Fruit fly (Drosophila melanogaster) whole organism, embryonic: ENCODE results near the gene CG34179.

Experiments used
- Atf6 ChIP-seq: fragments of 200-800 bp; sonication (Bioruptor generic); IDR thresholded peaks from 2 replicates; pipeline ENCODE4 v1.3.6; 2022; ENCODE audit warnings: missing biosample characterization, missing genetic modification characterization
- Bteb2 ChIP-seq: fragments of 200-800 bp; sonication (Bioruptor generic); optimal IDR thresholded peaks from 2 replicates; lab custom pipeline; 2016; ENCODE audit warnings: missing biosample characterization, missing genetic modification characterization
- C15 ChIP-seq: fragments of 200-800 bp; sonication (Bioruptor generic); IDR thresholded peaks from 3 replicates; pipeline ENCODE4 v1.3.6; 2022; ENCODE audit warnings: missing biosample characterization, missing genetic modification characterization
- CG11398 ChIP-seq: fragments of 200-800 bp; sonication (Bioruptor generic); optimal IDR thresholded peaks from 2 replicates; lab custom pipeline; 2016; ENCODE audit warnings: missing biosample characterization, missing genetic modification characterization
- CG11504 ChIP-seq: fragments of 200-800 bp; sonication (Bioruptor generic); optimal IDR thresholded peaks from 3 replicates; lab custom pipeline; 2019; ENCODE audit warnings: missing biosample characterization, mild to moderate bottlenecking, missing genetic modification characterization, moderate library complexity
- CG12104 ChIP-seq: fragments of 200-800 bp; sonication (Bioruptor generic); optimal IDR thresholded peaks from 3 replicates; lab custom pipeline; 2016; ENCODE audit warnings: missing biosample characterization, missing genetic modification characterization
- CG12236 ChIP-seq: fragments of 200-800 bp; sonication (Bioruptor generic); optimal IDR thresholded peaks from 2 replicates; lab custom pipeline; 2016; ENCODE audit warnings: missing biosample characterization, missing genetic modification characterization
- CG12299 ChIP-seq: fragments of 200-800 bp; sonication (Bioruptor generic); optimal IDR thresholded peaks from 2 replicates; lab custom pipeline; 2018; ENCODE audit warnings: missing biosample characterization, mild to moderate bottlenecking, missing genetic modification characterization
- CG14014 ChIP-seq: fragments of 200-800 bp; sonication (Bioruptor generic); IDR thresholded peaks from 2 replicates; pipeline ENCODE4 v1.3.6; 2022; ENCODE audit warnings: missing biosample characterization, missing genetic modification characterization
- CG15514 ChIP-seq: fragments of 200-800 bp; sonication (Bioruptor generic); optimal IDR thresholded peaks from 3 replicates; lab custom pipeline; 2017; ENCODE audit warnings: missing biosample characterization, missing genetic modification characterization, mild to moderate bottlenecking, moderate library complexity, missing genetic modification reagents
- CG18476 ChIP-seq: fragments of 200-800 bp; sonication (Bioruptor generic); optimal IDR thresholded peaks from 2 replicates; lab custom pipeline; 2016; ENCODE audit warnings: missing biosample characterization, mild to moderate bottlenecking, missing genetic modification characterization
- CG2889 ChIP-seq: fragments of 200-800 bp; sonication (Bioruptor generic); IDR thresholded peaks from 3 replicates; pipeline ENCODE4 v1.3.6; 2022; ENCODE audit warnings: missing biosample characterization, missing genetic modification characterization
- CG30403 ChIP-seq: fragments of 200-800 bp; sonication (Bioruptor generic); optimal IDR thresholded peaks from 3 replicates; lab custom pipeline; 2016; ENCODE audit warnings: missing biosample characterization, missing genetic modification characterization
- CG3065 ChIP-seq: fragments of 200-800 bp; sonication (Bioruptor generic); optimal IDR thresholded peaks from 2 replicates; lab custom pipeline; 2016; ENCODE audit warnings: missing biosample characterization, missing genetic modification characterization
- CG34376 ChIP-seq: fragments of 200-800 bp; sonication (Bioruptor generic); optimal IDR thresholded peaks from 2 replicates; lab custom pipeline; 2018; ENCODE audit warnings: missing biosample characterization, mild to moderate bottlenecking, missing genetic modification characterization
- CG43689 ChIP-seq: fragments of 200-800 bp; sonication (Bioruptor generic); IDR thresholded peaks from 2 replicates; pipeline ENCODE4 v1.3.6; 2022; ENCODE audit warnings: missing biosample characterization, missing genetic modification characterization
- CG4424 ChIP-seq: fragments of 200-800 bp; sonication (Bioruptor generic); optimal IDR thresholded peaks from 3 replicates; lab custom pipeline; 2016; ENCODE audit warnings: missing biosample characterization, missing genetic modification characterization
- CG6791 ChIP-seq: fragments of 200-800 bp; sonication (Bioruptor generic); IDR thresholded peaks from 3 replicates; pipeline ENCODE4 v1.3.6; 2022; ENCODE audit warnings: missing biosample characterization, missing genetic modification characterization; ENCODE audit not compliant: partially characterized antibody
- CG7271 ChIP-seq: fragments of 200-800 bp; sonication (Bioruptor generic); optimal IDR thresholded peaks from 2 replicates; lab custom pipeline; 2018; ENCODE audit warnings: missing biosample characterization, mild to moderate bottlenecking, missing genetic modification characterization, moderate library complexity
- CG8359 ChIP-seq: fragments of 200-800 bp; sonication (Bioruptor generic); optimal IDR thresholded peaks from 2 replicates; lab custom pipeline; 2017; ENCODE audit warnings: missing biosample characterization, mild to moderate bottlenecking, missing genetic modification characterization, borderline replicate concordance
- CG9437 ChIP-seq: fragments of 200-800 bp; sonication (Bioruptor generic); optimal IDR thresholded peaks from 2 replicates; lab custom pipeline; 2018; ENCODE audit warnings: missing biosample characterization, mild to moderate bottlenecking, missing genetic modification characterization
- CG9797 ChIP-seq: fragments of 200-800 bp; sonication (Bioruptor generic); optimal IDR thresholded peaks from 3 replicates; lab custom pipeline; 2018; ENCODE audit warnings: missing biosample characterization, mild to moderate bottlenecking, missing genetic modification characterization
- CG9817 ChIP-seq: fragments of 200-800 bp; sonication (Bioruptor generic); optimal IDR thresholded peaks from 2 replicates; lab custom pipeline; 2018; ENCODE audit warnings: missing biosample characterization, mild to moderate bottlenecking, missing genetic modification characterization, moderate library complexity
- Chrac-16 ChIP-seq: fragments of 200-800 bp; sonication (Bioruptor generic); optimal IDR thresholded peaks from 3 replicates; lab custom pipeline; 2016; ENCODE audit warnings: missing biosample characterization, missing genetic modification characterization
- Fer1 ChIP-seq: fragments of 200-800 bp; sonication (Bioruptor generic); optimal IDR thresholded peaks from 2 replicates; lab custom pipeline; 2017; ENCODE audit warnings: missing biosample characterization, mild to moderate bottlenecking, missing genetic modification characterization
- H2.0 ChIP-seq: fragments of 200-800 bp; sonication (Bioruptor generic); IDR thresholded peaks from 2 replicates; pipeline ENCODE4 v1.3.6; 2022; ENCODE audit warnings: missing biosample characterization, missing genetic modification characterization
- HmgD ChIP-seq: fragments of 200-800 bp; sonication (Bioruptor generic); optimal IDR thresholded peaks from 3 replicates; lab custom pipeline; 2016; ENCODE audit warnings: missing biosample characterization, missing genetic modification characterization
- Hsf ChIP-seq: fragments of 200-800 bp; sonication (Bioruptor generic); optimal IDR thresholded peaks from 3 replicates; lab custom pipeline; 2016; ENCODE audit warnings: missing biosample characterization, missing genetic modification characterization
- Mrtf ChIP-seq: fragments of 200-800 bp; sonication (Bioruptor generic); IDR thresholded peaks from 3 replicates; pipeline ENCODE4 v1.3.6; 2022; ENCODE audit warnings: missing biosample characterization, missing genetic modification characterization
- Oli ChIP-seq: fragments of 200-800 bp; sonication (Bioruptor generic); optimal IDR thresholded peaks from 2 replicates; lab custom pipeline; 2018; ENCODE audit warnings: missing biosample characterization, mild to moderate bottlenecking, missing genetic modification characterization, moderate library complexity
- Ptx1 ChIP-seq: fragments of 200-800 bp; sonication (Bioruptor generic); IDR thresholded peaks from 2 replicates; pipeline ENCODE4 v1.3.6; 2022; ENCODE audit warnings: missing biosample characterization, missing genetic modification characterization
- Six4 ChIP-seq: fragments of 200-800 bp; sonication (Bioruptor generic); optimal IDR thresholded peaks from 2 replicates; lab custom pipeline; 2016; ENCODE audit warnings: missing biosample characterization, missing genetic modification characterization
- ash1 ChIP-seq: fragments of 200-800 bp; sonication (Bioruptor generic); optimal IDR thresholded peaks from 2 replicates; lab custom pipeline; 2018; ENCODE audit warnings: missing biosample characterization, mild to moderate bottlenecking, missing genetic modification characterization
- bab2 ChIP-seq: fragments of 200-800 bp; sonication (Bioruptor generic); optimal IDR thresholded peaks from 2 replicates; lab custom pipeline; 2016; ENCODE audit warnings: missing biosample characterization, missing genetic modification characterization
- bigmax ChIP-seq: fragments of 200-800 bp; sonication (Bioruptor generic); optimal IDR thresholded peaks from 2 replicates; lab custom pipeline; 2018; ENCODE audit warnings: missing biosample characterization, mild to moderate bottlenecking, missing genetic modification characterization
- chinmo ChIP-seq: fragments of 200-800 bp; sonication (Bioruptor generic); IDR thresholded peaks from 4 replicates; pipeline ENCODE4 v1.3.6; 2022; ENCODE audit warnings: missing biosample characterization, missing genetic modification characterization; ENCODE audit not compliant: partially characterized antibody
- cwo ChIP-seq: fragments of 200-800 bp; sonication (Bioruptor generic); optimal IDR thresholded peaks from 3 replicates; lab custom pipeline; 2017; ENCODE audit warnings: missing biosample characterization, missing genetic modification characterization, mild to moderate bottlenecking, moderate library complexity, missing genetic modification reagents
- dan ChIP-seq: fragments of 200-800 bp; sonication (Bioruptor generic); IDR thresholded peaks from 2 replicates; pipeline ENCODE4 v1.3.6; 2022; ENCODE audit warnings: missing biosample characterization, missing genetic modification characterization
- danr ChIP-seq: fragments of 200-800 bp; sonication (Bioruptor generic); IDR thresholded peaks from 2 replicates; pipeline ENCODE4 v1.3.6; 2022; ENCODE audit warnings: missing biosample characterization, missing genetic modification characterization
- dimm ChIP-seq: fragments of 200-800 bp; sonication (Bioruptor generic); IDR thresholded peaks from 2 replicates; pipeline ENCODE4 v1.3.6; 2022; ENCODE audit warnings: missing biosample characterization, missing genetic modification characterization
- dmrt11E ChIP-seq: fragments of 200-800 bp; sonication (Bioruptor generic); optimal IDR thresholded peaks from 3 replicates; lab custom pipeline; 2018; ENCODE audit warnings: missing biosample characterization, mild to moderate bottlenecking, missing genetic modification characterization, moderate library complexity
- lmd ChIP-seq: fragments of 200-800 bp; sonication (Bioruptor generic); IDR thresholded peaks from 2 replicates; pipeline ENCODE4 v1.3.6; 2022; ENCODE audit warnings: missing biosample characterization, missing genetic modification characterization
- onecut ChIP-seq: fragments of 200-800 bp; sonication (Bioruptor generic); IDR thresholded peaks from 2 replicates; pipeline ENCODE4 v1.3.6; 2022; ENCODE audit warnings: missing biosample characterization, missing genetic modification characterization
- pros ChIP-seq: fragments of 200-800 bp; sonication (Bioruptor generic); optimal IDR thresholded peaks from 3 replicates; lab custom pipeline; 2019; ENCODE audit warnings: missing biosample characterization, mild to moderate bottlenecking, missing genetic modification characterization, moderate library complexity
- repo ChIP-seq: fragments of 200-800 bp; sonication (Bioruptor generic); optimal IDR thresholded peaks from 2 replicates; lab custom pipeline; 2016; ENCODE audit warnings: missing biosample characterization, missing genetic modification characterization
- sens ChIP-seq: fragments of 200-800 bp; sonication (Bioruptor generic); peaks from one replicate; lab custom pipeline; 2016; ENCODE audit warnings: missing biosample characterization, missing genetic modification characterization
- seq ChIP-seq: fragments of 200-800 bp; sonication (Bioruptor generic); IDR thresholded peaks from 2 replicates; pipeline ENCODE4 v1.3.6; 2022; ENCODE audit warnings: missing biosample characterization, missing genetic modification characterization
- stwl ChIP-seq: fragments of 200-800 bp; sonication (Bioruptor generic); optimal IDR thresholded peaks from 3 replicates; lab custom pipeline; 2018; ENCODE audit warnings: missing biosample characterization, mild to moderate bottlenecking, missing genetic modification characterization, moderate library complexity
- tgo ChIP-seq: fragments of 200-800 bp; sonication (Bioruptor generic); IDR thresholded peaks from 3 replicates; pipeline ENCODE4 v1.3.6; 2022; ENCODE audit warnings: missing biosample characterization, missing genetic modification characterization
- toy ChIP-seq: fragments of 200-800 bp; sonication (Bioruptor generic); IDR thresholded peaks from 2 replicates; pipeline ENCODE4 v1.3.6; 2022; ENCODE audit warnings: missing biosample characterization, missing genetic modification characterization
- wek ChIP-seq: fragments of 200-800 bp; sonication (Bioruptor generic); optimal IDR thresholded peaks from 3 replicates; lab custom pipeline; 2018; ENCODE audit warnings: missing biosample characterization, mild to moderate bottlenecking, missing genetic modification characterization, moderate library complexity
- zf30C ChIP-seq: fragments of 200-800 bp; sonication (Bioruptor generic); optimal IDR thresholded peaks from 3 replicates; lab custom pipeline; 2018; ENCODE audit warnings: missing biosample characterization, mild to moderate bottlenecking, missing genetic modification characterization

CG34179 gene

dm6 chr2L:6092300-6092699 lies 43.8 kb upstream of the CG34179 start (continued):
- TF ChIP-seq CG3065, result no peak
- no peak for TF ChIP-seq CG12104
- TF ChIP-seq Atf6 (GFP tag; lab: Robert Waterston, UW), result 0 out of 2 replicates have a peak, but pooled peaks have one; percentile 14
- no peak for TF ChIP-seq CG4424 (GFP tag; lab: Kevin White, UChicago)
- TF ChIP-seq CG11504 (tag; lab: Kevin White, UChicago), result no peak
- TF ChIP-seq Ptx1 (GFP tag; lab: Robert Waterston, UW), result no peak
- TF ChIP-seq Oli (tag; lab: Kevin White, UChicago), result no peak
- TF ChIP-seq danr, result no peak
- no peak for TF ChIP-seq stwl (tag; lab: Kevin White, UChicago)
- no peak for TF ChIP-seq CG18476 (GFP tag; lab: Kevin White, UChicago)
- no peak for TF ChIP-seq CG9817
- TF ChIP-seq Six4, result no peak
- no peak for TF ChIP-seq cwo (GFP tag; lab: Kevin White, UChicago)
- no peak for TF ChIP-seq dan (GFP tag; lab: Robert Waterston, UW)
- no peak for TF ChIP-seq CG9437 (GFP tag; lab: Kevin White, UChicago)
- TF ChIP-seq Fer1 (GFP tag; lab: Kevin White, UChicago), result peak; percentile 42
- 0 out of 4 replicates have a peak, but pooled peaks have one; percentile 48 for TF ChIP-seq chinmo (GFP tag; lab: Robert Waterston, UW)
- no peak for TF ChIP-seq lmd (GFP tag; lab: Robert Waterston, UW)
- TF ChIP-seq dimm (GFP tag; lab: Robert Waterston, UW), result no peak
- no peak for TF ChIP-seq CG30403 (GFP tag; lab: Kevin White, UChicago)
- no peak for TF ChIP-seq Bteb2 (GFP tag; lab: Kevin White, UChicago)
- no peak for TF ChIP-seq H2.0
- no peak for TF ChIP-seq CG12236
- no peak for TF ChIP-seq repo (GFP tag; lab: Kevin White, UChicago)
- no peak for TF ChIP-seq CG2889 (GFP tag; lab: Robert Waterston, UW)
- TF ChIP-seq C15 (GFP tag; lab: Robert Waterston, UW), result no peak
- TF ChIP-seq CG8359 (GFP tag; lab: Kevin White, UChicago), result no peak
- no peak for TF ChIP-seq Chrac-16 (GFP tag; lab: Kevin White, UChicago)
- TF ChIP-seq Hsf, result no peak
- no peak for TF ChIP-seq bigmax (GFP tag; lab: Kevin White, UChicago)
- TF ChIP-seq seq, result peak; percentile 65; the same call in 1 of the 2 replicates
- TF ChIP-seq pros (GFP tag; lab: Kevin White, UChicago), result peak; percentile 98
- TF ChIP-seq zf30C (GFP tag; lab: Kevin White, UChicago), result no peak
- TF ChIP-seq dmrt11E (tag; lab: Kevin White, UChicago), result no peak
- TF ChIP-seq CG7271 (tag; lab: Kevin White, UChicago), result peak; percentile 11
- TF ChIP-seq CG9797 (GFP tag; lab: Kevin White, UChicago), result no peak
- no peak for TF ChIP-seq wek
- TF ChIP-seq CG14014 (GFP tag; lab: Robert Waterston, UW), result no peak; the same call in 1 of the 2 replicates
- no peak for TF ChIP-seq Mrtf (GFP tag; lab: Robert Waterston, UW)
- TF ChIP-seq HmgD (GFP tag; lab: Kevin White, UChicago), result no peak
- TF ChIP-seq CG6791 (GFP tag; lab: Robert Waterston, UW), result no peak
- TF ChIP-seq CG11398 (GFP tag; lab: Kevin White, UChicago), result no peak
- TF ChIP-seq onecut (GFP tag; lab: Robert Waterston, UW), result peak; percentile 32; the same call in 1 of the 2 replicates
- TF ChIP-seq CG34376 (GFP tag; lab: Kevin White, UChicago), result peak; percentile 34
- no peak for TF ChIP-seq CG15514 (GFP tag; lab: Kevin White, UChicago)
- TF ChIP-seq CG43689 (GFP tag; lab: Robert Waterston, UW), result no peak
- TF ChIP-seq toy (GFP tag; lab: Robert Waterston, UW), result no peak
- TF ChIP-seq sens, result no peak
- no peak for TF ChIP-seq bab2 (GFP tag; lab: Kevin White, UChicago)
- no peak for TF ChIP-seq ash1
- TF ChIP-seq CG12299, result no peak
- TF ChIP-seq tgo (GFP tag; lab: Robert Waterston, UW), result no peak
